Worm (Caenorhabditis elegans) whole organism, young adult: ENCODE measurements around the gene M04D8.5.

Experiments used
- D2030.7 ChIP-seq: fragments of 200-800 bp; sonication (Bioruptor generic); IDR thresholded peaks from 2 replicates; pipeline ENCODE4 v1.3.6; 2022; ENCODE audit warnings: missing genetic modification reagents, missing genetic modification characterization, missing compliant biosample characterization
- F23B12.7 ChIP-seq: sonication (generic microtip); optimal IDR thresholded peaks from 2 replicates; lab custom pipeline; 2017; ENCODE audit warnings: missing genetic modification characterization, mild to moderate bottlenecking, missing compliant biosample characterization, antibody characterized with exemption, moderate library complexity; ENCODE audit not compliant: insufficient read depth
- K11D2.4 ChIP-seq: fragments of 200-800 bp; sonication (Bioruptor generic); IDR thresholded peaks from 2 replicates; pipeline ENCODE4 v1.3.6; 2022; ENCODE audit warnings: missing genetic modification reagents, missing genetic modification characterization, missing compliant biosample characterization
- K12H6.12 ChIP-seq: fragments of 200-800 bp; sonication (Bioruptor generic); optimal IDR thresholded peaks from 2 replicates; lab custom pipeline; 2018; ENCODE audit warnings: mild to moderate bottlenecking, missing genetic modification characterization, missing compliant biosample characterization
- Y53G8AR.9 ChIP-seq: fragments of 200-800 bp; sonication (Bioruptor generic); conservative IDR thresholded peaks from 2 replicates; pipeline ENCODE4 v1.3.6; 2022; ENCODE audit warnings: missing genetic modification reagents, missing genetic modification characterization, missing compliant biosample characterization
- Y56A3A.18 ChIP-seq: fragments of 200-800 bp; sonication (Bioruptor generic); IDR thresholded peaks from 2 replicates; pipeline ENCODE4 v1.3.6; 2022; ENCODE audit warnings: missing genetic modification reagents, missing genetic modification characterization, missing compliant biosample characterization
- Y67H2A.10 ChIP-seq: fragments of 200-800 bp; sonication (Bioruptor generic); conservative IDR thresholded peaks from 2 replicates; pipeline ENCODE4 v1.3.6; 2022; ENCODE audit warnings: missing genetic modification reagents, missing genetic modification characterization, missing compliant biosample characterization
- Y95B8A.8 ChIP-seq: fragments of 200-800 bp; sonication (Bioruptor generic); IDR thresholded peaks from 2 replicates; pipeline ENCODE4 v1.3.6; 2022; ENCODE audit warnings: missing genetic modification reagents, missing genetic modification characterization, missing compliant biosample characterization
- cebp-2 ChIP-seq: fragments of 200-800 bp; sonication (Bioruptor generic); IDR thresholded peaks from 2 replicates; pipeline ENCODE4 v1.3.6; 2022; ENCODE audit warnings: missing genetic modification characterization, missing compliant biosample characterization
- ceh-100 ChIP-seq: fragments of 200-800 bp; sonication (Bioruptor generic); IDR thresholded peaks from 2 replicates; pipeline ENCODE4 v1.3.6; 2022; ENCODE audit warnings: missing genetic modification reagents, missing genetic modification characterization, missing compliant biosample characterization
- ceh-58 ChIP-seq: fragments of 200-800 bp; sonication (Bioruptor generic); IDR thresholded peaks from 2 replicates; pipeline ENCODE4 v1.3.6; 2022; ENCODE audit warnings: missing genetic modification characterization, missing compliant biosample characterization
- ceh-79 ChIP-seq: sonication (generic microtip); optimal IDR thresholded peaks from 2 replicates; lab custom pipeline; 2017; ENCODE audit warnings: mild to moderate bottlenecking, missing genetic modification characterization, missing compliant biosample characterization
- dpff-1 ChIP-seq: sonication (generic microtip); optimal IDR thresholded peaks from 2 replicates; lab custom pipeline; 2017; ENCODE audit warnings: mild to moderate bottlenecking, missing genetic modification characterization, missing compliant biosample characterization
- dpl-1 ChIP-seq: fragments of 150-350 bp; optimal IDR thresholded peaks from 2 replicates; lab custom pipeline; 2014; ENCODE audit warnings: missing biosample characterization, missing genetic modification reagents, missing genetic modification characterization
- gei-17 ChIP-seq: fragments of 200-800 bp; sonication (Bioruptor generic); optimal IDR thresholded peaks from 2 replicates; lab custom pipeline; 2018; ENCODE audit warnings: mild to moderate bottlenecking, missing genetic modification characterization, missing compliant biosample characterization
- hlh-26 ChIP-seq: fragments of 200-800 bp; sonication (Bioruptor generic); conservative IDR thresholded peaks from 2 replicates; pipeline ENCODE4 v1.3.6; 2022; ENCODE audit warnings: missing genetic modification reagents, missing genetic modification characterization, missing compliant biosample characterization
- let-607 ChIP-seq, 2 experiments: fragments of 200-800 bp in 1 of 2; sonication (Bioruptor generic) in 1 of 2; sonication (generic microtip) in 1 of 2; optimal IDR thresholded peaks; 2 replicates each; lab custom pipeline; 2016 to 2018; ENCODE audit warnings: mild to moderate bottlenecking in 2 of 2, missing compliant biosample characterization in 2 of 2, missing genetic modification characterization in 2 of 2, moderate library complexity in 2 of 2, missing genotype in 1 of 2
- lin-26 ChIP-seq: fragments of 200-800 bp; sonication (Bioruptor generic); IDR thresholded peaks from 2 replicates; pipeline ENCODE4 v1.3.6; 2022; ENCODE audit warnings: missing genetic modification reagents, missing genetic modification characterization, missing compliant biosample characterization
- lin-35 ChIP-seq, 3 experiments: fragments of 150-350 bp in 2 of 3; sonication (generic microtip) in 1 of 3; optimal IDR thresholded peaks; 2 replicates each; lab custom pipeline; 2014 to 2018; ENCODE audit warnings: missing biosample characterization in 3 of 3, missing genetic modification characterization in 3 of 3, missing genetic modification reagents in 3 of 3
- lin-54 ChIP-seq: fragments of 200-800 bp; sonication (Bioruptor generic); optimal IDR thresholded peaks from 2 replicates; lab custom pipeline; 2018; ENCODE audit warnings: mild to moderate bottlenecking, missing genetic modification characterization, missing compliant biosample characterization
- lir-1 ChIP-seq: fragments of 200-800 bp; sonication (Bioruptor generic); conservative IDR thresholded peaks from 2 replicates; pipeline ENCODE4 v1.3.6; 2022; ENCODE audit warnings: missing genetic modification reagents, missing genetic modification characterization, missing compliant biosample characterization
- madf-6 ChIP-seq: fragments of 200-800 bp; sonication (Bioruptor generic); IDR thresholded peaks from 2 replicates; pipeline ENCODE4 v1.3.6; 2022; ENCODE audit warnings: missing genetic modification reagents, missing genetic modification characterization, missing compliant biosample characterization
- mcd-1 ChIP-seq: fragments of 200-800 bp; sonication (Bioruptor generic); IDR thresholded peaks from 2 replicates; pipeline ENCODE4 v1.3.6; 2022; ENCODE audit warnings: missing genetic modification reagents, missing genetic modification characterization, missing compliant biosample characterization
- rcor-1 ChIP-seq: fragments of 200-800 bp; sonication (Bioruptor generic); IDR thresholded peaks from 2 replicates; pipeline ENCODE4 v1.3.6; 2022; ENCODE audit warnings: missing genetic modification reagents, missing genetic modification characterization, missing compliant biosample characterization
- rec-8 ChIP-seq, 2 experiments: sonication (generic microtip); optimal IDR thresholded peaks; 2 replicates each; lab custom pipeline; 2016; ENCODE audit warnings: mild to moderate bottlenecking in 2 of 2, missing genetic modification characterization in 2 of 2, missing genetic modification reagents in 2 of 2, missing genotype in 2 of 2, missing biosample characterization in 1 of 2, missing compliant biosample characterization in 1 of 2, moderate library complexity in 1 of 2
- rpc-1 ChIP-seq, 2 experiments: fragments of 150-350 bp in 1 of 2; sonication (generic microtip) in 1 of 2; optimal IDR thresholded peaks; 2 replicates each; lab custom pipeline; 2014 to 2018; ENCODE audit warnings: missing biosample characterization in 1 of 2, missing genetic modification characterization in 1 of 2, missing genetic modification reagents in 1 of 2, missing genotype in 1 of 2
- sea-2 ChIP-seq: fragments of 200-800 bp; sonication (Bioruptor generic); IDR thresholded peaks from 2 replicates; pipeline ENCODE4 v1.3.6; 2022; ENCODE audit warnings: missing genetic modification characterization, missing compliant biosample characterization
- snpc-4 ChIP-seq, 5 experiments: fragments of 150-350 bp in 1 of 5; sonication (generic microtip) in 4 of 5; optimal IDR thresholded peaks; 2 replicates each; lab custom pipeline; 2014 to 2018; ENCODE audit warnings: missing genetic modification characterization in 5 of 5, missing biosample characterization in 3 of 5, antibody characterized with exemption in 2 of 5, mild to moderate bottlenecking in 2 of 5, missing compliant biosample characterization in 2 of 5, missing genotype in 2 of 5, moderate library complexity in 2 of 5, missing genetic modification reagents in 1 of 5
- tlf-1 ChIP-seq: fragments of 200-800 bp; sonication (Bioruptor generic); optimal IDR thresholded peaks from 2 replicates; lab custom pipeline; 2018; ENCODE audit warnings: mild to moderate bottlenecking, missing genetic modification characterization, missing compliant biosample characterization
- ztf-22 ChIP-seq: fragments of 200-800 bp; sonication (Bioruptor generic); optimal IDR thresholded peaks from 2 replicates; lab custom pipeline; 2018; ENCODE audit warnings: mild to moderate bottlenecking, missing genetic modification characterization, moderate library complexity, missing compliant biosample characterization
- ztf-3 ChIP-seq: fragments of 200-800 bp; sonication (Bioruptor generic); optimal IDR thresholded peaks from 2 replicates; lab custom pipeline; 2018; ENCODE audit warnings: mild to moderate bottlenecking, missing genetic modification characterization, missing compliant biosample characterization

The M04D8.5 gene

ce11 chrIII:9993535-9993934 is 39.6 kb downstream of the M04D8.5 start, which contains the start of gene C05B5.4:
C05B5.4 (plus strand) TSS chrIII:9993885.
- no peak for TF ChIP-seq Y95B8A.8 (GFP tag; lab: Robert Waterston, UW)
- no peak for TF ChIP-seq dpl-1 (GFP tag; lab: Kevin White, UChicago)
- no peak for TF ChIP-seq dpff-1 (tag; lab: Kevin White, UChicago)
- no peak for TF ChIP-seq lin-26 (GFP tag; lab: Robert Waterston, UW)
- no peak for TF ChIP-seq rcor-1

ce11 chrIII:9991324-9991723 is 41.8 kb downstream of the M04D8.5 start:
- TF ChIP-seq tlf-1 (GFP tag; lab: Kevin White, UChicago) (no peak), Y56A3A.18 (GFP tag; lab: Robert Waterston, UW) (no peak), ztf-3 (no peak), K12H6.12 (tag; lab: Kevin White, UChicago) (no peak), lin-35 (GFP tag; optimal IDR thresholded peaks at IDR 0.05; lab: Kevin White, UChicago) (no peak), let-607 (tag; optimal IDR thresholded peaks at IDR 0.05; lab: Kevin White, UChicago) (no peak), ztf-22 (GFP tag; lab: Kevin White, UChicago) (no peak), sea-2 (GFP tag; lab: Robert Waterston, UW) (no peak), D2030.7 (no peak), lir-1 (GFP tag; lab: Robert Waterston, UW) (no peak), Y67H2A.10 (no peak), snpc-4 (GFP tag; optimal IDR thresholded peaks at IDR 0.05; lab: Kevin White, UChicago) (no peak), snpc-4 (tag; optimal IDR thresholded peaks at IDR 0.05; lab: Kevin White, UChicago) (no peak), rpc-1 (optimal IDR thresholded peaks at IDR 0.05; lab: Kevin White, UChicago) (no peak), rpc-1 (tag; optimal IDR thresholded peaks at IDR 0.05; lab: Kevin White, UChicago) (no peak), rec-8 (tag; optimal IDR thresholded peaks at IDR 0.05; lab: Kevin White, UChicago) (no peak), madf-6 (GFP tag; lab: Robert Waterston, UW) (no peak), Y53G8AR.9 (GFP tag; lab: Robert Waterston, UW) (no peak), hlh-26 (GFP tag; lab: Robert Waterston, UW) (no peak), ceh-79 (tag; lab: Kevin White, UChicago) (no peak), lin-54 (no peak), K11D2.4 (GFP tag; lab: Robert Waterston, UW) (no peak)

- TF ChIP-seq cebp-2 (GFP tag; lab: Robert Waterston, UW) (no peak), F23B12.7 (tag; lab: Kevin White, UChicago) (no peak), ceh-58 (GFP tag; lab: Robert Waterston, UW) (no peak), mcd-1 (GFP tag; lab: Robert Waterston, UW) (no peak), let-607 (tag; optimal IDR thresholded peaks at IDR 0.05; lab: Kevin White, UChicago) (no peak), rcor-1 (no peak), ztf-22 (GFP tag; lab: Kevin White, UChicago) (no peak), dpff-1 (tag; lab: Kevin White, UChicago) (no peak), lin-26 (GFP tag; lab: Robert Waterston, UW) (no peak), gei-17 (GFP tag; lab: Kevin White, UChicago) (no peak), ceh-100 (GFP tag; lab: Robert Waterston, UW) (no peak), hlh-26 (GFP tag; lab: Robert Waterston, UW) (no peak)
Measured at ce11 chrIII:9988352-9988751, 44.8 kb downstream of the M04D8.5 start, which contains the start of gene C05B5.1. C05B5.1 (minus strand) TSS chrIII:9988452.
